Fruit fly (Drosophila melanogaster) whole organism: ENCODE measurements around the gene CG13738.

Source experiments
- CG8478 ChIP-seq: fragments of >200 bp; optimal IDR thresholded peaks from 2 replicates; lab custom pipeline; 2018; ENCODE audit warnings: inconsistent platforms
- Dll ChIP-seq: fragments of >200 bp; optimal IDR thresholded peaks from 2 replicates; lab custom pipeline; 2017
- EcR ChIP-seq, 2 experiments: fragments of >200 bp; optimal IDR thresholded peaks; 2 replicates each; lab custom pipeline; 2017; ENCODE audit warnings: missing biosample characterization in 2 of 2, missing genetic modification characterization in 2 of 2, missing genetic modification reagents in 2 of 2
- pan ChIP-seq: fragments of >200 bp; optimal IDR thresholded peaks from 2 replicates; lab custom pipeline; 2017
- psq ChIP-seq: fragments of >200 bp; optimal IDR thresholded peaks from 2 replicates; lab custom pipeline; 2017
- usp ChIP-seq: fragments of >200 bp; optimal IDR thresholded peaks from 2 replicates; lab custom pipeline; 2017; ENCODE audit warnings: missing biosample characterization, missing genetic modification characterization, mixed read lengths

The CG13738 gene

dm6 chr3L:13996437-13996836 is 23.2 kb upstream of the CG13738 start:
- TF ChIP-seq EcR (GFP tag; optimal IDR thresholded peaks at IDR 0.05; lab: Kevin White, UChicago) (no peak), psq (lab: Kevin White, UChicago) (no peak), Dll (lab: Kevin White, UChicago) (no peak), pan (lab: Kevin White, UChicago) (no peak), usp (no peak), CG8478 (lab: Kevin White, UChicago) (no peak)

dm6 chr3L:13993742-13994719 is 20.8 kb upstream of the CG13738 start, which contains the start of gene CtsK1:
Gene CtsK1, plus strand, starts transcription at chr3L:13994231.
- TF ChIP-seq usp (no peak), CG8478 (lab: Kevin White, UChicago) (no peak), psq (lab: Kevin White, UChicago) (no peak), Dll (lab: Kevin White, UChicago) (no peak), EcR (GFP tag; optimal IDR thresholded peaks at IDR 0.05; lab: Kevin White, UChicago) (no peak), pan (lab: Kevin White, UChicago) (no peak)

dm6 chr3L:13993233-13993741 is 20.0 kb upstream of the CG13738 start, which contains the start of gene CG17364:
Gene CG17364, minus strand, starts transcription at chr3L:13993400.
- TF ChIP-seq psq (lab: Kevin White, UChicago) (no peak), Dll (lab: Kevin White, UChicago) (no peak), usp (no peak), EcR (GFP tag; optimal IDR thresholded peaks at IDR 0.05; lab: Kevin White, UChicago) (no peak), pan (lab: Kevin White, UChicago) (no peak), CG8478 (lab: Kevin White, UChicago) (no peak)

- TF ChIP-seq CG8478 (lab: Kevin White, UChicago) = no peak
- no peak for TF ChIP-seq Dll (lab: Kevin White, UChicago)
- no peak for TF ChIP-seq psq (lab: Kevin White, UChicago)
- TF ChIP-seq usp = no peak
- TF ChIP-seq EcR (GFP tag; optimal IDR thresholded peaks at IDR 0.05; lab: Kevin White, UChicago) = no peak
- TF ChIP-seq pan (lab: Kevin White, UChicago) = no peak
Observed at dm6 chr3L:13991314-13991713, 18.0 kb upstream of the CG13738 start.

- no peak for TF ChIP-seq EcR (GFP tag; optimal IDR thresholded peaks at IDR 0.05; lab: Kevin White, UChicago)
Observed at dm6 chr3L:13987578-13987977, 14.3 kb upstream of the CG13738 start, which contains the start of gene CG9040. Gene CG9040, plus strand, starts transcription at chr3L:13987878.

- TF ChIP-seq psq (lab: Kevin White, UChicago) (no peak), CG8478 (lab: Kevin White, UChicago) (no peak), usp (no peak), pan (lab: Kevin White, UChicago) (no peak), Dll (lab: Kevin White, UChicago) (no peak), EcR (GFP tag; optimal IDR thresholded peaks at IDR 0.05; lab: Kevin White, UChicago) (no peak)
Observed at dm6 chr3L:13986330-13986729, 13.1 kb upstream of the CG13738 start, which contains the start of gene CG17362. Gene CG17362, plus strand, starts transcription at chr3L:13986620.

- TF ChIP-seq usp = no peak
- TF ChIP-seq pan (lab: Kevin White, UChicago) = no peak
- TF ChIP-seq CG8478 (lab: Kevin White, UChicago) = no peak
- TF ChIP-seq Dll (lab: Kevin White, UChicago) = no peak
- no peak for TF ChIP-seq EcR (GFP tag; optimal IDR thresholded peaks at IDR 0.05; lab: Kevin White, UChicago)
- TF ChIP-seq psq (lab: Kevin White, UChicago) = no peak
Observed at dm6 chr3L:13982516-13982915, 9.2 kb upstream of the CG13738 start.

dm6 chr3L:13965502-13965843 is 7.8 kb downstream of the CG13738 start:
- TF ChIP-seq pan (lab: Kevin White, UChicago) (no peak), Dll (lab: Kevin White, UChicago) (no peak), psq (lab: Kevin White, UChicago) (no peak), usp (no peak), EcR (GFP tag; optimal IDR thresholded peaks at IDR 0.05; lab: Kevin White, UChicago) (no peak), CG8478 (lab: Kevin White, UChicago) (no peak)

- TF ChIP-seq usp = no peak
- TF ChIP-seq psq (lab: Kevin White, UChicago) = no peak
- TF ChIP-seq pan (lab: Kevin White, UChicago) = no peak
- TF ChIP-seq CG8478 (lab: Kevin White, UChicago) = no peak
- no peak for TF ChIP-seq Dll (lab: Kevin White, UChicago)
- TF ChIP-seq EcR (GFP tag; optimal IDR thresholded peaks at IDR 0.05; lab: Kevin White, UChicago) = no peak
Observed at dm6 chr3L:13964635-13965501, 8.4 kb downstream of the CG13738 start, which contains the start of the genes Meics, Nxf3 and ssp2. Gene Meics, minus strand, starts transcription at chr3L:13964702. Gene Nxf3, plus strand, starts transcription at chr3L:13965203. Gene ssp2, plus strand, starts transcription at chr3L:13965203.

- TF ChIP-seq Dll (lab: Kevin White, UChicago) = no peak
- TF ChIP-seq CG8478 (lab: Kevin White, UChicago) = no peak
- no peak for TF ChIP-seq usp
- TF ChIP-seq psq (lab: Kevin White, UChicago) = no peak
- TF ChIP-seq EcR (GFP tag; optimal IDR thresholded peaks at IDR 0.05; lab: Kevin White, UChicago) = no peak
- no peak for TF ChIP-seq pan (lab: Kevin White, UChicago)
Observed at dm6 chr3L:13957789-13958188, 15.5 kb downstream of the CG13738 start.
